Worm (Caenorhabditis elegans): ENCODE data around the gene cyp-33C9.

The cyp-33C9 gene

ce11 chrV:3132116-3132515 is 37.8 kb upstream of the cyp-33C9 start:
- peak; percentile 99 for TF ChIP-seq set-16 (GFP tag; IDR thresholded peaks at IDR 0.05)
- no peak for TF ChIP-seq zip-2 (tag; optimal IDR thresholded peaks at IDR 0.05)
- no peak for TF ChIP-seq snpc-4 (tag; optimal IDR thresholded peaks at IDR 0.05)
- no peak for TF ChIP-seq D1046.2 (GFP tag; IDR thresholded peaks at IDR 0.05)
- TF ChIP-seq F44E2.7 (GFP tag; IDR thresholded peaks at IDR 0.05): peak; percentile 62; the same call in 1 of the 2 replicates
- 0 out of 2 replicates have a peak, but pooled peaks have one; percentile 11 for TF ChIP-seq egl-43 (GFP tag; IDR thresholded peaks at IDR 0.05)
- TF ChIP-seq Y48G9A.11 (GFP tag; IDR thresholded peaks at IDR 0.05): peak; percentile 41; the same call in 1 of the 2 replicates
- TF ChIP-seq nhr-28 (tag; optimal IDR thresholded peaks at IDR 0.05): no peak
- TF ChIP-seq lsy-2 (tag; optimal IDR thresholded peaks at IDR 0.05): no peak
- no peak for TF ChIP-seq saeg-2 (GFP tag; IDR thresholded peaks at IDR 0.05)

DNA sequence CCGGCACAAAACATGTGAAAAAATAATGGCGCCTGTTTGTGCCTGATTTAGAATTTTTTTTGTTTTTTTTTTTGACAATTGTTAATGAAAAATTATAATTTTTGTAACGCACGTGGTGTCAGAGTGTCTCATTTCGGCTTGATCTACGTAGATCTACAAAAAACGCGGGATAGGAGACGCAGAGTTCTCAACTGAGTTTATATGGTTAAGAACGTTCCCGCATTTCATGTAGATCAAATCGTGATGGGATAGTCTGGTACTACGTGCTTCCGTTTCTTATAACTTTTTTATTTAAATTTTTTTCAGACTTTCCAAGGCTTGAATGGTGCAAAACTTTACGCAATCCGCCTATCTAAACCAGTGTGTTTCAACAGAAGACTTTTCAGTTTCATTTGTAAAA is 34.4 kb upstream of the cyp-33C9 start, which contains the start of gene tat-6:
TSS of gene tat-6 (plus strand) at position 301 of the 400 bp plus-strand sequence.
- TF ChIP-seq spr-3 (GFP tag; optimal IDR thresholded peaks at IDR 0.05) (no peak), lir-3 (tag; optimal IDR thresholded peaks at IDR 0.05) (no peak)

DNA sequence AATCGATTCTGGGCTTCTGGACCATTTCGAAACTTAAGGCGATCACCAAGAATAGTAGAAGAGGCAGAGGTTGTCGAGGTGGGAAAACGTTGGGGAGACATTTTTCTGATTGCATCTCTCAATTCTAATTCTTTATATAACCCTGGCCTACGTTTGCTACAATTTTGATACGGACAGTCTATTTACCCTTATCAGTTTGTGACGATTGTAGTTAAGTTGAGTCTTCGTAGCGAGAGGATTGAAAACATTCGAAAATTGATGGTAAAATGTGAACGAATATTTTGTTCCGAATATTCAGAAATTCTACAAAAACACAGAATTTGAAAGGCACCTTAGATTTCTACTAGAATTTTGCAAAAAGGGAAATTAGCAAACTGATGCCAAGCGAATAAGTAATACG is 33.3 kb upstream of the cyp-33C9 start, which contains the start of gene Y73C8C.10:
TSS of gene Y73C8C.10 (minus strand) at position 101 of the 400 bp plus-strand sequence.
- TF ChIP-seq nhr-28 (tag; optimal IDR thresholded peaks at IDR 0.05): peak; percentile 64
- no peak for TF ChIP-seq madf-5 (GFP tag; IDR thresholded peaks at IDR 0.05)
- no peak for TF ChIP-seq nhr-11 (tag; optimal IDR thresholded peaks at IDR 0.05)
- peak; percentile 32 for TF ChIP-seq aha-1 (tag)

DNA sequence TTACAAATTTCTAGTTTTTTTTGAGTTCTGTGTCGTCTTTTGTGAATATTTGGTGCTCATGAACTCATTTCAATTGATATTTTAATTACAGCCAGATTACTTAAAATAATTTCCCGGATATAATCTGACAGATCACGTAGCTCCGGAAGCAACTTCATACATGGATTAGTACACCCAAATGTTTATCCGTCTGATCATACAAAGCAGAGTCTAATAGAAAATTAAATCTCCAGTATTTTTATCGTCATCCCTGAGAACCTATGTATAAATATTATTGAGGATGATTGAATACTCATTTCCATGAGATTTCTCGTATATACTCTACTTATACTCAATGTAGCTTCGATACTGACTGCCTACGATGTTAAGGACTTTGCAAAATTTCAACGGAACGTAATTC is 30.6 kb upstream of the cyp-33C9 start, which contains the start of gene Y73C8C.12:
TSS of gene Y73C8C.12 (plus strand) at position 301 of the 400 bp plus-strand sequence.
- TF ChIP-seq nhr-25 (tag; optimal IDR thresholded peaks at IDR 0.05; ENCODE audit: borderline replicate concordance, insufficient read depth): no peak
- TF ChIP-seq aha-1 (tag): peak; percentile 28

DNA sequence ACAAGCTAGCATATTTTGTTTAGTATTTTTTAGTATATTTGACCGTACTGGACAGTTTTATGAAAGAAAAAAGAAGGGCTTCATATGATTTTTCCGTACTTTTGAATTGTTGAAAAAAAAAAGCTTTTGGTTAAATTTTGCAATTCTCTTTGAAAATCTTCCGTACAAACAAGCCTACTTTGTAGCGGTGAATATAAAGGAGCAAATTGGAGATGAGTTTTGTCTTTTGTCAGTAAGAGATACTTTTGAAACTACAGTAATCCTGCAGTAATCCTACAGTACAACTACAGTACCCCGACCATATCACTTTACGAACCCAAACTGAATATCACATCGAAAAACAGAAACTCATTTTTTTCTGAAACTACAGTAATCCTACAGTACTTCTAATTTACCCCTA is 28.0 kb upstream of the cyp-33C9 start:
- TF ChIP-seq ztf-11 (tag; optimal IDR thresholded peaks at IDR 0.05): no peak
- TF ChIP-seq mdl-1 (tag; optimal IDR thresholded peaks at IDR 0.05): no peak
- peak; percentile 93 for TF ChIP-seq aha-1 (tag)
- no peak for TF ChIP-seq dmd-6 (GFP tag; IDR thresholded peaks at IDR 0.05)
- no peak for TF ChIP-seq ces-1 (GFP tag; optimal IDR thresholded peaks at IDR 0.05)
- no peak for TF ChIP-seq nhr-28 (tag; optimal IDR thresholded peaks at IDR 0.05)

ce11 chrV:3121743-3122142 is 27.4 kb upstream of the cyp-33C9 start, which contains the start of gene srt-56:
Gene srt-56, minus strand, starts transcription at chrV:3121843.
- TF ChIP-seq R02D3.7 (tag; optimal IDR thresholded peaks at IDR 0.05) (no peak), aha-1 (tag) (peak; percentile 49)

DNA sequence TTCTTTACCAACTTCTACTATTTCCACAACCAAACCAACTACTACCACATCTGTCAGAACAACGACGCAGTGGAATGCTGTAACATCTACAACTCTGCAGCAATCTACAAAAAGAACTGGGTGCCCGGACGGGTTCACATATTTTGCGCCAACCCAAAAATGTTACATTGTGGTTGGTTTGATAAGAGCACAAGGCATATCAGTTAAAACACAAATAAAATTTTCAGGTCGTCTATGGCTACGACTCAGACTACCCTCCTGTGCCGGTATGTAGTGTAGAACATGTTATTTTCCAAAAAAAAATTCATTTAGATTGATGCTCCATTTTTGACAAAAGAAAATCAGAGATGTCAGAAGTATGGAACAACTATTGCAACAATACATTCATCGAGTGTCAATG is 24.8 kb upstream of the cyp-33C9 start:
- TF ChIP-seq nhr-28 (tag; optimal IDR thresholded peaks at IDR 0.05) (peak; percentile 87), pqm-1 (tag; optimal IDR thresholded peaks at IDR 0.05) (peak; percentile 51), Y5F2A.4 (GFP tag; optimal IDR thresholded peaks at IDR 0.05) (no peak), dmd-6 (GFP tag; IDR thresholded peaks at IDR 0.05) (peak; percentile 49; the same call in 1 of the 2 replicates), madf-5 (GFP tag; IDR thresholded peaks at IDR 0.05) (no peak), set-16 (GFP tag; IDR thresholded peaks at IDR 0.05) (no peak), mxl-2 (GFP tag; conservative IDR thresholded peaks at IDR 0.05) (no peak)

DNA sequence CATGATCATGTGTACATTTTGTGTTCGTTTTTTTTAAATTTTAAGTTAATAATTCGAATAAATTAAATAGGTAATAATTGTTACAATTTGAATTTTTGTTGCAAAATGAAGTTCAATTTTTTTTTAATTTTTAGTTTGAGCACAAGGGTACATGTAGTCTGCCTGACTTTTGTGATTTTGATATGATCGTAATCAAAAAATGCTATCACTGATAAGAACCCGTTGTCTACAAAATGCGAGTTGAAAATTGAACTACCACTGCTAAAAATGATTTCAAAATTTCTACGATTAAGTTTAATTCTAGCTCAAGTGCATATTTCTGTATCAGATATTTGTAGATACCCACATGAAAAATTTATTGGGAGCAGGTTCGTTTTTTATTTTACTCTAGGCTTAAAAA is 23.8 kb upstream of the cyp-33C9 start, which contains the start of gene clec-210:
TSS of gene clec-210 (plus strand) at position 211 of the 400 bp plus-strand sequence.
- peak; percentile 52 for TF ChIP-seq pqm-1 (tag; optimal IDR thresholded peaks at IDR 0.05)
- no peak for TF ChIP-seq F10B5.3 (tag; optimal IDR thresholded peaks at IDR 0.05)
- TF ChIP-seq D1046.2 (GFP tag; IDR thresholded peaks at IDR 0.05): no peak
- no peak for TF ChIP-seq ceh-20 (GFP tag; IDR thresholded peaks at IDR 0.05)
- no peak for TF ChIP-seq T26A8.4 (GFP tag; IDR thresholded peaks at IDR 0.05)
- no peak for TF ChIP-seq lin-13 (GFP tag; optimal IDR thresholded peaks at IDR 0.05)
- TF ChIP-seq dmd-6 (GFP tag; IDR thresholded peaks at IDR 0.05): peak; percentile 50
- TF ChIP-seq nhr-28 (tag; optimal IDR thresholded peaks at IDR 0.05): peak; percentile 92
